Fruit fly (Drosophila melanogaster): ENCODE measurements around the gene dsb.
A peak's percentile ranks its signal among the peaks of the same experiment; 100 is the strongest.

dm6 chr3L:1885436-1885835, 24.6 kb downstream of the dsb start, which contains the start of gene Tmhs:
- TF ChIP-seq Jarid2 (GFP tag; optimal IDR thresholded peaks at IDR 0.05) (peak; percentile 74), br (optimal IDR thresholded peaks at IDR 0.05) (no peak), CG7556 (GFP tag; optimal IDR thresholded peaks at IDR 0.05) (no peak), CG4360 (GFP tag; IDR thresholded peaks at IDR 0.05) (no peak; the same call in 1 of the 2 replicates), Mad (GFP tag; optimal IDR thresholded peaks at IDR 0.05) (no peak), bcd (GFP tag; optimal IDR thresholded peaks at IDR 0.05) (no peak), CoRest (tag; optimal IDR thresholded peaks at IDR 0.05) (no peak), CG1233 (GFP tag; optimal IDR thresholded peaks at IDR 0.05) (no peak), Sox102F (GFP tag; optimal IDR thresholded peaks at IDR 0.05) (no peak), zen2 (GFP tag; IDR thresholded peaks at IDR 0.05; ENCODE audit: partially characterized antibody) (peak; percentile 48; the same call in 1 of the 3 replicates)

Data from whole organism, embryonic.